Fruit fly (Drosophila melanogaster) whole organism, embryonic: ENCODE results near the gene CG9289.

Source experiments
- CG10979 ChIP-seq: fragments of 200-800 bp; sonication (Bioruptor generic); optimal IDR thresholded peaks from 2 replicates; lab custom pipeline; 2018; ENCODE audit warnings: missing biosample characterization, mild to moderate bottlenecking, missing genetic modification characterization, moderate library complexity
- CG11398 ChIP-seq: fragments of 200-800 bp; sonication (Bioruptor generic); optimal IDR thresholded peaks from 2 replicates; lab custom pipeline; 2016; ENCODE audit warnings: missing biosample characterization, missing genetic modification characterization
- CG11696 ChIP-seq: fragments of 200-800 bp; sonication (Bioruptor generic); IDR thresholded peaks from 2 replicates; pipeline ENCODE4 v1.3.6; 2022; ENCODE audit warnings: missing biosample characterization, missing genetic modification characterization
- CG12104 ChIP-seq: fragments of 200-800 bp; sonication (Bioruptor generic); optimal IDR thresholded peaks from 3 replicates; lab custom pipeline; 2016; ENCODE audit warnings: missing biosample characterization, missing genetic modification characterization
- CG12155 ChIP-seq: fragments of 200-800 bp; sonication (Bioruptor generic); optimal IDR thresholded peaks from 3 replicates; lab custom pipeline; 2016; ENCODE audit warnings: missing biosample characterization, missing genetic modification characterization
- CG12236 ChIP-seq: fragments of 200-800 bp; sonication (Bioruptor generic); optimal IDR thresholded peaks from 2 replicates; lab custom pipeline; 2016; ENCODE audit warnings: missing biosample characterization, missing genetic modification characterization
- CG12769 ChIP-seq: fragments of 200-800 bp; sonication (Bioruptor generic); optimal IDR thresholded peaks from 2 replicates; lab custom pipeline; 2019; ENCODE audit warnings: missing biosample characterization, mild to moderate bottlenecking, missing genetic modification characterization, moderate library complexity
- CG13894 ChIP-seq: fragments of 200-800 bp; sonication (Bioruptor generic); optimal IDR thresholded peaks from 3 replicates; lab custom pipeline; 2018; ENCODE audit warnings: missing biosample characterization, mild to moderate bottlenecking, missing genetic modification characterization, moderate library complexity
- CG15073 ChIP-seq: fragments of 200-800 bp; sonication (Bioruptor generic); optimal IDR thresholded peaks from 2 replicates; lab custom pipeline; 2016; ENCODE audit warnings: missing biosample characterization, missing genetic modification characterization
- CG1792 ChIP-seq: fragments of 200-800 bp; sonication (Bioruptor generic); optimal IDR thresholded peaks from 2 replicates; lab custom pipeline; 2016; ENCODE audit warnings: missing biosample characterization, missing genetic modification characterization
- CG2199 ChIP-seq: fragments of 200-800 bp; sonication (Bioruptor generic); IDR thresholded peaks from 3 replicates; pipeline ENCODE4 v1.3.6; 2022; ENCODE audit warnings: missing biosample characterization, missing genetic modification characterization
- CG2889 ChIP-seq: fragments of 200-800 bp; sonication (Bioruptor generic); IDR thresholded peaks from 3 replicates; pipeline ENCODE4 v1.3.6; 2022; ENCODE audit warnings: missing biosample characterization, missing genetic modification characterization
- CG3163 ChIP-seq: fragments of 200-800 bp; sonication (Bioruptor generic); optimal IDR thresholded peaks from 3 replicates; lab custom pipeline; 2016; ENCODE audit warnings: missing biosample characterization, missing genetic modification characterization
- CG34224 ChIP-seq: fragments of 200-800 bp; sonication (Bioruptor generic); IDR thresholded peaks from 3 replicates; pipeline ENCODE4 v1.3.6; 2022; ENCODE audit warnings: missing biosample characterization, missing genetic modification characterization; ENCODE audit not compliant: partially characterized antibody
- CG3726 ChIP-seq: fragments of 200-800 bp; sonication (Bioruptor generic); IDR thresholded peaks from 3 replicates; pipeline ENCODE4, ENCODE4 v1.3.6; 2022; ENCODE audit warnings: missing biosample characterization, missing genetic modification characterization
- CG5953 ChIP-seq: fragments of 200-800 bp; sonication (Bioruptor generic); IDR thresholded peaks from 2 replicates; pipeline ENCODE4 v1.3.6; 2022; ENCODE audit warnings: missing biosample characterization, missing genetic modification characterization
- CG6689 ChIP-seq: fragments of 200-800 bp; sonication (Bioruptor generic); IDR thresholded peaks from 2 replicates; pipeline ENCODE4 v1.3.6; 2022; ENCODE audit warnings: missing biosample characterization, missing genetic modification characterization
- CG7786 ChIP-seq: fragments of 200-800 bp; sonication (Bioruptor generic); optimal IDR thresholded peaks from 2 replicates; lab custom pipeline; 2016; ENCODE audit warnings: missing biosample characterization, missing genetic modification characterization
- CG8359 ChIP-seq: fragments of 200-800 bp; sonication (Bioruptor generic); optimal IDR thresholded peaks from 2 replicates; lab custom pipeline; 2017; ENCODE audit warnings: missing biosample characterization, mild to moderate bottlenecking, missing genetic modification characterization, borderline replicate concordance
- Dek ChIP-seq: fragments of 200-800 bp; sonication (Bioruptor generic); optimal IDR thresholded peaks from 3 replicates; lab custom pipeline; 2019; ENCODE audit warnings: missing biosample characterization, mild to moderate bottlenecking, missing genetic modification characterization, moderate library complexity
- Dfd ChIP-seq, 2 experiments: fragments of >200 bp; optimal IDR thresholded peaks; 2 replicates each; lab custom pipeline; 2017; ENCODE audit warnings: missing biosample characterization in 2 of 2, missing genetic modification characterization in 2 of 2
- ERR ChIP-seq: fragments of 200-800 bp; sonication (Bioruptor generic); optimal IDR thresholded peaks from 2 replicates; lab custom pipeline; 2016; ENCODE audit warnings: missing biosample characterization, missing genetic modification characterization
- MESR4 ChIP-seq: fragments of 200-800 bp; sonication (Bioruptor generic); optimal IDR thresholded peaks from 2 replicates; lab custom pipeline; 2018; ENCODE audit warnings: missing biosample characterization, mild to moderate bottlenecking, missing genetic modification characterization, moderate library complexity
- Oaz ChIP-seq: fragments of 200-800 bp; sonication (Bioruptor generic); IDR thresholded peaks from 2 replicates; pipeline ENCODE4 v1.3.6; 2022; ENCODE audit warnings: missing biosample characterization, missing genetic modification characterization
- Side ChIP-seq: fragments of 200-800 bp; sonication (Bioruptor generic); optimal IDR thresholded peaks from 2 replicates; lab custom pipeline; 2016; ENCODE audit warnings: missing biosample characterization, missing genetic modification characterization
- Sin3A ChIP-seq: fragments of >200 bp; optimal IDR thresholded peaks from 2 replicates; lab custom pipeline; 2018
- Usf ChIP-seq: fragments of 200-800 bp; sonication (Bioruptor generic); optimal IDR thresholded peaks from 2 replicates; lab custom pipeline; 2017; ENCODE audit warnings: missing genotype, missing biosample characterization, missing genetic modification characterization
- Vsx1 ChIP-seq: fragments of 200-800 bp; sonication (Bioruptor generic); optimal IDR thresholded peaks from 2 replicates; lab custom pipeline; 2017; ENCODE audit warnings: missing biosample characterization, mild to moderate bottlenecking, missing genetic modification characterization, missing genetic modification reagents
- ase ChIP-seq: fragments of 200-800 bp; sonication (Bioruptor generic); IDR thresholded peaks from 3 replicates; pipeline ENCODE4 v1.3.6; 2022; ENCODE audit warnings: missing biosample characterization, missing genetic modification characterization
- chinmo ChIP-seq: fragments of 200-800 bp; sonication (Bioruptor generic); IDR thresholded peaks from 4 replicates; pipeline ENCODE4 v1.3.6; 2022; ENCODE audit warnings: missing biosample characterization, missing genetic modification characterization; ENCODE audit not compliant: partially characterized antibody
- corto ChIP-seq: fragments of 200-800 bp; sonication (Bioruptor generic); optimal IDR thresholded peaks from 2 replicates; lab custom pipeline; 2016; ENCODE audit warnings: missing biosample characterization, mild to moderate bottlenecking, missing genetic modification characterization, moderate library complexity
- crc ChIP-seq: fragments of 200-800 bp; sonication (Bioruptor generic); optimal IDR thresholded peaks from 2 replicates; lab custom pipeline; 2016; ENCODE audit warnings: missing biosample characterization, missing genetic modification characterization
- crol ChIP-seq: fragments of 200-800 bp; sonication (Bioruptor generic); IDR thresholded peaks from 2 replicates; pipeline ENCODE4 v1.3.6; 2022; ENCODE audit warnings: missing biosample characterization, missing genetic modification characterization
- dmrt99B ChIP-seq: fragments of 200-800 bp; sonication (Bioruptor generic); optimal IDR thresholded peaks from 2 replicates; lab custom pipeline; 2018; ENCODE audit warnings: missing biosample characterization, mild to moderate bottlenecking, missing genetic modification characterization, moderate library complexity
- esg ChIP-seq: fragments of 200-800 bp; sonication (Bioruptor generic); conservative IDR thresholded peaks from 2 replicates; pipeline ENCODE4 v1.3.6; 2022; ENCODE audit warnings: missing biosample characterization, missing genetic modification characterization
- eyg ChIP-seq: fragments of 200-800 bp; sonication (Bioruptor generic); optimal IDR thresholded peaks from 3 replicates; lab custom pipeline; 2016; ENCODE audit warnings: missing biosample characterization, missing genetic modification characterization
- grau ChIP-seq: fragments of 200-800 bp; optimal IDR thresholded peaks from 3 replicates; lab custom pipeline; 2019; ENCODE audit warnings: missing biosample characterization, mild to moderate bottlenecking, missing genetic modification characterization, moderate library complexity
- gro ChIP-seq: fragments of 200-800 bp; sonication (Bioruptor generic); optimal IDR thresholded peaks from 2 replicates; lab custom pipeline; 2016; ENCODE audit warnings: missing biosample characterization, missing genetic modification characterization
- gt ChIP-seq: fragments of 200-800 bp; sonication (Bioruptor generic); IDR thresholded peaks from 2 replicates; pipeline ENCODE4 v1.3.6; 2022; ENCODE audit warnings: missing biosample characterization, missing genetic modification characterization
- hth ChIP-seq: fragments of >200 bp; optimal IDR thresholded peaks from 2 replicates; lab custom pipeline; 2017; ENCODE audit warnings: inconsistent platforms
- jing ChIP-seq: fragments of 200-800 bp; sonication (Bioruptor generic); optimal IDR thresholded peaks from 2 replicates; lab custom pipeline; 2018; ENCODE audit warnings: missing biosample characterization, mild to moderate bottlenecking, missing genetic modification characterization
- lilli ChIP-seq: fragments of 200-800 bp; sonication (Bioruptor generic); optimal IDR thresholded peaks from 3 replicates; lab custom pipeline; 2016; ENCODE audit warnings: missing biosample characterization, missing genetic modification characterization
- nerfin-2 ChIP-seq: fragments of 200-800 bp; sonication (Bioruptor generic); IDR thresholded peaks from 2 replicates; pipeline ENCODE4 v1.3.6; 2022; ENCODE audit warnings: missing biosample characterization, missing genetic modification characterization; ENCODE audit not compliant: partially characterized antibody
- org-1 ChIP-seq: fragments of 200-800 bp; sonication (Bioruptor generic); optimal IDR thresholded peaks from 2 replicates; lab custom pipeline; 2017; ENCODE audit warnings: missing biosample characterization, missing genetic modification characterization
- salm ChIP-seq: fragments of 200-800 bp; sonication (Bioruptor generic); optimal IDR thresholded peaks from 2 replicates; lab custom pipeline; 2018; ENCODE audit warnings: missing biosample characterization, mild to moderate bottlenecking, missing genetic modification characterization
- sens ChIP-seq: fragments of 200-800 bp; sonication (Bioruptor generic); peaks from one replicate; lab custom pipeline; 2016; ENCODE audit warnings: missing biosample characterization, missing genetic modification characterization
- shn ChIP-seq: fragments of 200-800 bp; sonication (Bioruptor generic); optimal IDR thresholded peaks from 3 replicates; lab custom pipeline; 2016; ENCODE audit warnings: missing biosample characterization, missing genetic modification characterization
- slp2 ChIP-seq: fragments of 200-800 bp; sonication (Bioruptor generic); optimal IDR thresholded peaks from 2 replicates; lab custom pipeline; 2016; ENCODE audit warnings: missing biosample characterization, missing genetic modification characterization
- stc ChIP-seq: fragments of 200-800 bp; sonication (Bioruptor generic); IDR thresholded peaks from 2 replicates; pipeline ENCODE4 v1.3.6; 2022; ENCODE audit warnings: missing biosample characterization, missing genetic modification characterization
- tll ChIP-seq, 2 experiments: fragments of 200-800 bp in 1 of 2; fragments of >200 bp in 1 of 2; sonication (Bioruptor generic) in 1 of 2; optimal IDR thresholded peaks; 2 replicates each; lab custom pipeline; 2017 to 2019; ENCODE audit warnings: missing biosample characterization in 2 of 2, missing genetic modification characterization in 2 of 2, mild to moderate bottlenecking in 1 of 2, moderate library complexity in 1 of 2
- wek ChIP-seq: fragments of 200-800 bp; sonication (Bioruptor generic); optimal IDR thresholded peaks from 3 replicates; lab custom pipeline; 2018; ENCODE audit warnings: missing biosample characterization, mild to moderate bottlenecking, missing genetic modification characterization, moderate library complexity

The CG9289 gene

dm6 chr2L:8692426-8693180, 8.4 kb upstream of the CG9289 start (continued):
- TF ChIP-seq chinmo (GFP tag; lab: Robert Waterston, UW): 0 out of 4 replicates have a peak, but pooled peaks have one; percentile 28
- no peak for TF ChIP-seq Usf
- TF ChIP-seq ERR (GFP tag; lab: Kevin White, UChicago): peak; percentile 18
- TF ChIP-seq MESR4 (GFP tag; lab: Kevin White, UChicago): no peak
- peak; percentile 36 for TF ChIP-seq CG12155 (GFP tag; lab: Kevin White, UChicago)
- TF ChIP-seq CG2889 (GFP tag; lab: Robert Waterston, UW): no peak
- TF ChIP-seq lilli: peak; percentile 2
- TF ChIP-seq CG6689 (GFP tag; lab: Robert Waterston, UW): no peak
- TF ChIP-seq corto (GFP tag; lab: Kevin White, UChicago): no peak
- peak; percentile 34 for TF ChIP-seq CG11398 (GFP tag; lab: Kevin White, UChicago)
- no peak for TF ChIP-seq CG10979
- TF ChIP-seq tll (GFP tag; optimal IDR thresholded peaks at IDR 0.05; lab: Kevin White, UChicago): no peak
- no peak for TF ChIP-seq stc (GFP tag; lab: Robert Waterston, UW)
- TF ChIP-seq salm (tag; lab: Kevin White, UChicago): no peak
- TF ChIP-seq shn (GFP tag; lab: Kevin White, UChicago): peak; percentile 13
- TF ChIP-seq crol: peak; percentile 50
- TF ChIP-seq wek (GFP tag; lab: Kevin White, UChicago): no peak
- TF ChIP-seq CG5953 (GFP tag; lab: Robert Waterston, UW): no peak
- 0 out of 2 replicates have a peak, but pooled peaks have one; percentile 25 for TF ChIP-seq CG11696 (GFP tag; lab: Robert Waterston, UW)
- no peak for TF ChIP-seq ase (GFP tag; lab: Robert Waterston, UW)
- no peak for TF ChIP-seq Dfd (GFP tag; optimal IDR thresholded peaks at IDR 0.05; lab: Kevin White, UChicago)
- peak; percentile 35 for TF ChIP-seq Dek (tag; lab: Kevin White, UChicago)
- no peak for TF ChIP-seq CG3726
- no peak for TF ChIP-seq CG15073 (GFP tag; lab: Kevin White, UChicago)
- TF ChIP-seq CG2199: no peak
- peak; percentile 38 for TF ChIP-seq gro (GFP tag; lab: Kevin White, UChicago)
- TF ChIP-seq CG12769 (tag; lab: Kevin White, UChicago): peak; percentile 27
- TF ChIP-seq Oaz: no peak
- TF ChIP-seq CG12236 (GFP tag; lab: Kevin White, UChicago): no peak
- TF ChIP-seq esg (GFP tag; lab: Robert Waterston, UW): no peak
- TF ChIP-seq org-1: peak; percentile 30
- no peak for TF ChIP-seq gt (GFP tag; lab: Robert Waterston, UW)
- peak; percentile 0 for TF ChIP-seq crc
- peak; percentile 71 for TF ChIP-seq Vsx1 (GFP tag; lab: Kevin White, UChicago)
- no peak for TF ChIP-seq CG8359 (GFP tag; lab: Kevin White, UChicago)
- TF ChIP-seq nerfin-2 (GFP tag; lab: Robert Waterston, UW): no peak
- TF ChIP-seq grau (tag; lab: Kevin White, UChicago): no peak
- peak; percentile 22 for TF ChIP-seq eyg (GFP tag; lab: Kevin White, UChicago)
- no peak for TF ChIP-seq slp2
- TF ChIP-seq CG13894: peak; percentile 59
- peak; percentile 43 for TF ChIP-seq sens (GFP tag; lab: Kevin White, UChicago)
- TF ChIP-seq Sin3A (lab: Kevin White, UChicago): no peak
- peak; percentile 27 for TF ChIP-seq CG3163
- no peak for TF ChIP-seq CG1792 (GFP tag; lab: Kevin White, UChicago)
- no peak for TF ChIP-seq CG34224 (GFP tag; lab: Robert Waterston, UW)
- peak; percentile 25 for TF ChIP-seq Side (GFP tag; lab: Kevin White, UChicago)
- peak; percentile 25 for TF ChIP-seq dmrt99B
- no peak for TF ChIP-seq hth (lab: Kevin White, UChicago)
- peak; percentile 14 for TF ChIP-seq CG7786 (GFP tag; lab: Kevin White, UChicago)
- no peak for TF ChIP-seq jing
- TF ChIP-seq CG12104 (GFP tag; lab: Kevin White, UChicago): peak; percentile 5
